Fruit fly (Drosophila melanogaster) whole organism, embryonic: Measurements from ENCODE around the gene Vdup1.

Source experiments
- ATbp ChIP-seq: fragments of 200-800 bp; sonication (Bioruptor generic); optimal IDR thresholded peaks from 2 replicates; lab custom pipeline; 2017; ENCODE audit warnings: missing biosample characterization, mild to moderate bottlenecking, missing genetic modification characterization, missing genetic modification reagents
- Atf6 ChIP-seq: fragments of 200-800 bp; sonication (Bioruptor generic); IDR thresholded peaks from 2 replicates; pipeline ENCODE4 v1.3.6; 2022; ENCODE audit warnings: missing biosample characterization, missing genetic modification characterization
- Awh ChIP-seq: fragments of 200-800 bp; sonication (Bioruptor generic); IDR thresholded peaks from 2 replicates; pipeline ENCODE4, ENCODE4 v1.3.6; 2022; ENCODE audit warnings: missing biosample characterization, missing genetic modification characterization
- Bteb2 ChIP-seq: fragments of 200-800 bp; sonication (Bioruptor generic); optimal IDR thresholded peaks from 2 replicates; lab custom pipeline; 2016; ENCODE audit warnings: missing biosample characterization, missing genetic modification characterization
- CG10431 ChIP-seq: fragments of 200-800 bp; sonication (Bioruptor generic); optimal IDR thresholded peaks from 3 replicates; lab custom pipeline; 2018; ENCODE audit warnings: missing biosample characterization, mild to moderate bottlenecking, missing genetic modification characterization
- CG10462 ChIP-seq: fragments of 200-800 bp; sonication (Bioruptor generic); optimal IDR thresholded peaks from 2 replicates; lab custom pipeline; 2016; ENCODE audit warnings: missing biosample characterization, missing genetic modification characterization
- CG11456 ChIP-seq: fragments of 200-800 bp; sonication (Bioruptor generic); IDR thresholded peaks from 3 replicates; pipeline ENCODE4 v1.3.6; 2022; ENCODE audit warnings: missing biosample characterization, missing genetic modification characterization
- CG12769 ChIP-seq: fragments of 200-800 bp; sonication (Bioruptor generic); optimal IDR thresholded peaks from 2 replicates; lab custom pipeline; 2019; ENCODE audit warnings: missing biosample characterization, mild to moderate bottlenecking, missing genetic modification characterization, moderate library complexity
- CG15269 ChIP-seq: fragments of 200-800 bp; sonication (Bioruptor generic); optimal IDR thresholded peaks from 2 replicates; lab custom pipeline; 2018; ENCODE audit warnings: missing biosample characterization, mild to moderate bottlenecking, missing genetic modification characterization, moderate library complexity
- CG16813 ChIP-seq: fragments of 200-800 bp; sonication (Bioruptor generic); IDR thresholded peaks from 3 replicates; pipeline ENCODE4 v1.3.6; 2022; ENCODE audit warnings: missing biosample characterization, missing genetic modification characterization; ENCODE audit not compliant: partially characterized antibody
- CG17186 ChIP-seq: fragments of 200-800 bp; sonication (Bioruptor generic); optimal IDR thresholded peaks from 3 replicates; lab custom pipeline; 2017; ENCODE audit warnings: missing biosample characterization, missing genetic modification reagents, missing genetic modification characterization
- CG17385 ChIP-seq: fragments of 200-800 bp; sonication (Bioruptor generic); optimal IDR thresholded peaks from 3 replicates; lab custom pipeline; 2018; ENCODE audit warnings: missing biosample characterization, mild to moderate bottlenecking, missing genetic modification characterization
- CG18011 ChIP-seq: fragments of 200-800 bp; sonication (Bioruptor generic); optimal IDR thresholded peaks from 2 replicates; lab custom pipeline; 2017; ENCODE audit warnings: missing biosample characterization, missing genetic modification characterization, mild to moderate bottlenecking, moderate library complexity, missing genotype
- CG2120 ChIP-seq: fragments of 200-800 bp; sonication (Bioruptor generic); optimal IDR thresholded peaks from 3 replicates; lab custom pipeline; 2016; ENCODE audit warnings: missing biosample characterization, missing genetic modification characterization
- CG2199 ChIP-seq: fragments of 200-800 bp; sonication (Bioruptor generic); IDR thresholded peaks from 3 replicates; pipeline ENCODE4 v1.3.6; 2022; ENCODE audit warnings: missing biosample characterization, missing genetic modification characterization
- CG31441 ChIP-seq: fragments of 200-800 bp; sonication (Bioruptor generic); IDR thresholded peaks from 2 replicates; pipeline ENCODE4 v1.3.6; 2022; ENCODE audit warnings: missing biosample characterization, missing genetic modification characterization
- CG34422 ChIP-seq: fragments of 200-800 bp; sonication (Bioruptor generic); IDR thresholded peaks from 3 replicates; pipeline ENCODE4 v1.3.6; 2022; ENCODE audit warnings: missing biosample characterization, missing genetic modification characterization
- CG42726 ChIP-seq: fragments of 200-800 bp; sonication (Bioruptor generic); IDR thresholded peaks from 2 replicates; pipeline ENCODE4 v1.3.6; 2022; ENCODE audit warnings: missing biosample characterization, missing genetic modification characterization; ENCODE audit not compliant: partially characterized antibody
- CG4854 ChIP-seq: fragments of 200-800 bp; sonication (Bioruptor generic); optimal IDR thresholded peaks from 2 replicates; lab custom pipeline; 2016; ENCODE audit warnings: missing biosample characterization, missing genetic modification characterization, inconsistent platforms
- CG5245 ChIP-seq: fragments of 200-800 bp; sonication (Bioruptor generic); optimal IDR thresholded peaks from 3 replicates; lab custom pipeline; 2016; ENCODE audit warnings: missing biosample characterization, missing genetic modification characterization
- CG6683 ChIP-seq: fragments of 200-800 bp; sonication (Bioruptor generic); optimal IDR thresholded peaks from 2 replicates; lab custom pipeline; 2017; ENCODE audit warnings: missing biosample characterization, mild to moderate bottlenecking, missing genetic modification characterization, missing genetic modification reagents
- CG8359 ChIP-seq: fragments of 200-800 bp; sonication (Bioruptor generic); optimal IDR thresholded peaks from 2 replicates; lab custom pipeline; 2017; ENCODE audit warnings: missing biosample characterization, mild to moderate bottlenecking, missing genetic modification characterization, borderline replicate concordance
- Deaf1 ChIP-seq: fragments of 200-800 bp; optimal IDR thresholded peaks from 3 replicates; lab custom pipeline; 2019; ENCODE audit warnings: missing biosample characterization, mild to moderate bottlenecking, missing genetic modification characterization, moderate library complexity
- Doc2 ChIP-seq: fragments of 200-800 bp; sonication (Bioruptor generic); IDR thresholded peaks from 2 replicates; pipeline ENCODE4 v1.3.6; 2022; ENCODE audit warnings: missing biosample characterization, missing genetic modification characterization
- Doc3 ChIP-seq: fragments of 200-800 bp; sonication (Bioruptor generic); IDR thresholded peaks from 3 replicates; pipeline ENCODE4 v1.3.6; 2022; ENCODE audit warnings: missing biosample characterization, missing genetic modification characterization; ENCODE audit not compliant: partially characterized antibody
- Dref ChIP-seq: fragments of 200-800 bp; sonication (Bioruptor generic); IDR thresholded peaks from 2 replicates; pipeline ENCODE4 v1.3.6; 2022; ENCODE audit warnings: missing biosample characterization, missing genetic modification characterization
- Fer3 ChIP-seq: fragments of 200-800 bp; sonication (Bioruptor generic); optimal IDR thresholded peaks from 2 replicates; lab custom pipeline; 2018; ENCODE audit warnings: missing biosample characterization, mild to moderate bottlenecking, missing genetic modification characterization, moderate library complexity
- Hr51 ChIP-seq, 2 experiments: fragments of 200-800 bp; sonication (Bioruptor generic); optimal IDR thresholded peaks; 2 replicates in 1 of 2; 3 replicates in 1 of 2; lab custom pipeline; 2016 to 2018; ENCODE audit warnings: missing biosample characterization in 2 of 2, missing genetic modification characterization in 2 of 2, mild to moderate bottlenecking in 1 of 2, moderate library complexity in 1 of 2
- Lim3 ChIP-seq: fragments of 200-800 bp; sonication (Bioruptor generic); IDR thresholded peaks from 2 replicates; pipeline ENCODE4 v1.3.6; 2022; ENCODE audit warnings: missing biosample characterization, missing genetic modification characterization
- Lpt ChIP-seq: fragments of >200 bp; optimal IDR thresholded peaks from 2 replicates; lab custom pipeline; 2018; ENCODE audit warnings: missing biosample characterization, missing genetic modification characterization
- NC2β ChIP-seq: fragments of 200-800 bp; sonication (Bioruptor generic); optimal IDR thresholded peaks from 2 replicates; lab custom pipeline; 2016; ENCODE audit warnings: missing biosample characterization, missing genetic modification characterization
- Scr ChIP-seq: fragments of 200-800 bp; sonication (Bioruptor generic); IDR thresholded peaks from 2 replicates; pipeline ENCODE4 v1.3.6; 2022; ENCODE audit warnings: missing biosample characterization, missing genetic modification characterization; ENCODE audit not compliant: partially characterized antibody
- abd-A ChIP-seq: fragments of 200-800 bp; sonication (Bioruptor generic); optimal IDR thresholded peaks from 3 replicates; lab custom pipeline; 2019; ENCODE audit warnings: missing biosample characterization, mild to moderate bottlenecking, missing genetic modification characterization, moderate library complexity
- ase ChIP-seq: fragments of 200-800 bp; sonication (Bioruptor generic); IDR thresholded peaks from 3 replicates; pipeline ENCODE4 v1.3.6; 2022; ENCODE audit warnings: missing biosample characterization, missing genetic modification characterization
- ato ChIP-seq: fragments of 200-800 bp; sonication (Bioruptor generic); IDR thresholded peaks from 2 replicates; pipeline ENCODE4 v1.3.6; 2022; ENCODE audit warnings: missing biosample characterization, missing genetic modification characterization; ENCODE audit not compliant: partially characterized antibody
- danr ChIP-seq: fragments of 200-800 bp; sonication (Bioruptor generic); IDR thresholded peaks from 2 replicates; pipeline ENCODE4 v1.3.6; 2022; ENCODE audit warnings: missing biosample characterization, missing genetic modification characterization
- disco-r ChIP-seq: fragments of 200-800 bp; sonication (Bioruptor generic); optimal IDR thresholded peaks from 2 replicates; lab custom pipeline; 2016; ENCODE audit warnings: missing biosample characterization, missing genetic modification characterization
- dysf ChIP-seq: fragments of 200-800 bp; sonication (Bioruptor generic); IDR thresholded peaks from 3 replicates; pipeline ENCODE4 v1.3.6; 2022; ENCODE audit warnings: missing biosample characterization, missing genetic modification characterization
- eve ChIP-seq, 2 experiments: fragments of >200 bp; optimal IDR thresholded peaks; 2 replicates each; lab custom pipeline; 2017; ENCODE audit warnings: missing biosample characterization in 2 of 2, missing genetic modification characterization in 2 of 2
- gce ChIP-seq: fragments of 200-800 bp; sonication (Bioruptor generic); IDR thresholded peaks from 3 replicates; pipeline ENCODE4 v1.3.6; 2022; ENCODE audit warnings: missing biosample characterization, missing genetic modification characterization
- gsb ChIP-seq: fragments of 200-800 bp; sonication (Bioruptor generic); IDR thresholded peaks from 2 replicates; pipeline ENCODE4 v1.3.6; 2022; ENCODE audit warnings: missing biosample characterization, missing genetic modification characterization
- h ChIP-seq: fragments of >200 bp; optimal IDR thresholded peaks from 2 replicates; lab custom pipeline; 2017
- jigr1 ChIP-seq: fragments of 200-800 bp; sonication (Bioruptor generic); IDR thresholded peaks from 3 replicates; pipeline ENCODE4 v1.3.6; 2022; ENCODE audit warnings: missing biosample characterization, missing genetic modification characterization
- kay ChIP-seq: fragments of 200-800 bp; sonication (Bioruptor generic); optimal IDR thresholded peaks from 2 replicates; lab custom pipeline; 2016; ENCODE audit warnings: missing biosample characterization, missing genetic modification characterization
- mirr ChIP-seq: fragments of 200-800 bp; sonication (Bioruptor generic); optimal IDR thresholded peaks from 3 replicates; lab custom pipeline; 2018; ENCODE audit warnings: missing biosample characterization, mild to moderate bottlenecking, missing genetic modification characterization
- ranshi ChIP-seq: fragments of 200-800 bp; sonication (Bioruptor generic); IDR thresholded peaks from 2 replicates; pipeline ENCODE4 v1.3.6; 2022; ENCODE audit warnings: missing biosample characterization, missing genetic modification characterization
- salm ChIP-seq: fragments of 200-800 bp; sonication (Bioruptor generic); optimal IDR thresholded peaks from 2 replicates; lab custom pipeline; 2018; ENCODE audit warnings: missing biosample characterization, mild to moderate bottlenecking, missing genetic modification characterization
- stwl ChIP-seq: fragments of 200-800 bp; sonication (Bioruptor generic); optimal IDR thresholded peaks from 3 replicates; lab custom pipeline; 2018; ENCODE audit warnings: missing biosample characterization, mild to moderate bottlenecking, missing genetic modification characterization, moderate library complexity
- toy ChIP-seq: fragments of 200-800 bp; sonication (Bioruptor generic); IDR thresholded peaks from 2 replicates; pipeline ENCODE4 v1.3.6; 2022; ENCODE audit warnings: missing biosample characterization, missing genetic modification characterization
- yki ChIP-seq: fragments of >200 bp; optimal IDR thresholded peaks from 3 replicates; lab custom pipeline; 2018

Vdup1 gene

DNA sequence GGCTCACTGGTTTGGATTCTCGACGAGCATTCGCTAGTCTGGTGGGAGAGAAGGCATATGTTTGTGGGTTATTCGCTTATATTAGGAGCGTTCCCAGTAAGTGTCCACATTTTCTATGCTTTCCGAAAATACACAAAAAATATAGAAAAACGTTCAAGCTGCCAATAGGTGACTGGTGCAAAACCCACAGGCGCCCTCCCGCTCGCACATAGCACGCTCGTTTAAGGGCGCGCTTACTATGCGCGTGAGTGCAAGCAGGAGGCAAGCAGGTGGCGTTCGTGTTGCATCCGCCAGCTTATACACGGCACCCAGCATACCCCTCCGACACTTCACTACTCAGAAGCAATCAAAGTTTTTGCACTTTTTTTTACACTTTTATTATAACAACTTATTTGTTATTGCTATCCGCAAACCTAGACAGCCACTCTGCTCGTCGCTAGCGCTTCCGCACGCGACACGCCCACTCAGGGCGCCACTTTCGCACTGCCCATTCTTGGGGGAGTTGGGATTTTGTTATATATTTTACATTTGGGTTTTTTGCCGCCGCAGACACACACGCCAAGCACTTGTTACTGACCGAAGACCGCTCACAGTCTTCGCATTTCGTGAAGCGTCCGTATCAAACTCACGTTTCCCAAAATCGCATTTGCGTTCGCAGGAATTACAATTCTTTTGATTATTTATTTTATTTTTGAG is 20.4 kb upstream of the Vdup1 start (continued):
- TF ChIP-seq ato (GFP tag; lab: Robert Waterston, UW) (no peak), danr (GFP tag; lab: Robert Waterston, UW) (0 out of 2 replicates have a peak, but pooled peaks have one; percentile 8), CG31441 (GFP tag; lab: Robert Waterston, UW) (no peak), gsb (GFP tag; lab: Robert Waterston, UW) (no peak), CG16813 (peak; percentile 31; the same call in 2 of the 3 replicates), Lpt (GFP tag; lab: Kevin White, UChicago) (no peak), dysf (GFP tag; lab: Robert Waterston, UW) (no peak), CG6683 (GFP tag; lab: Kevin White, UChicago) (no peak), stwl (tag; lab: Kevin White, UChicago) (no peak), ranshi (GFP tag; lab: Robert Waterston, UW) (no peak), CG15269 (no peak), h (lab: Kevin White, UChicago) (no peak), gce (GFP tag; lab: Robert Waterston, UW) (no peak), eve (GFP tag; optimal IDR thresholded peaks at IDR 0.05; lab: Kevin White, UChicago) (no peak), CG2120 (GFP tag; lab: Kevin White, UChicago) (no peak), CG17186 (GFP tag; lab: Kevin White, UChicago) (peak; percentile 7), yki (lab: Kevin White, UChicago) (no peak), CG10431 (peak; percentile 42), Dref (peak; percentile 54), Fer3 (tag; lab: Kevin White, UChicago) (no peak), CG17385 (GFP tag; lab: Kevin White, UChicago) (no peak), salm (tag; lab: Kevin White, UChicago) (no peak), jigr1 (GFP tag; lab: Robert Waterston, UW) (peak; percentile 48; the same call in 2 of the 3 replicates), CG11456 (GFP tag; lab: Robert Waterston, UW) (peak; percentile 53; the same call in 1 of the 3 replicates), Deaf1 (tag; lab: Kevin White, UChicago) (no peak), CG12769 (no peak), CG8359 (no peak), kay (GFP tag; lab: Kevin White, UChicago) (no peak), Doc3 (GFP tag; lab: Robert Waterston, UW) (no peak), ATbp (GFP tag; lab: Kevin White, UChicago) (peak; percentile 24), CG34422 (GFP tag; lab: Robert Waterston, UW) (peak; percentile 98), mirr (GFP tag; lab: Kevin White, UChicago) (no peak), CG4854 (GFP tag; lab: Kevin White, UChicago) (no peak), Doc2 (GFP tag; lab: Robert Waterston, UW) (no peak), Atf6 (GFP tag; lab: Robert Waterston, UW) (no peak), ase (GFP tag; lab: Robert Waterston, UW) (peak; percentile 66; the same call in 2 of the 3 replicates), CG18011 (GFP tag; lab: Kevin White, UChicago) (peak; percentile 100), disco-r (GFP tag; lab: Kevin White, UChicago) (no peak), Bteb2 (GFP tag; lab: Kevin White, UChicago) (no peak), CG42726 (GFP tag; lab: Robert Waterston, UW) (peak; percentile 78; the same call in 1 of the 2 replicates), CG2199 (GFP tag; lab: Robert Waterston, UW) (peak; percentile 84; the same call in 1 of the 3 replicates), CG5245 (GFP tag; lab: Kevin White, UChicago) (no peak), Awh (GFP tag; lab: Robert Waterston, UW) (no peak), CG10462 (no peak), Lim3 (no peak), NC2β (no peak), Hr51 (GFP tag; optimal IDR thresholded peaks at IDR 0.05; lab: Kevin White, UChicago) (no peak), abd-A (tag; lab: Kevin White, UChicago) (no peak), toy (GFP tag; lab: Robert Waterston, UW) (no peak), Scr (GFP tag; lab: Robert Waterston, UW) (no peak)
